Fruit fly (Drosophila melanogaster): ENCODE measurements around the gene Nepl17.

Gene Nepl17

DNA sequence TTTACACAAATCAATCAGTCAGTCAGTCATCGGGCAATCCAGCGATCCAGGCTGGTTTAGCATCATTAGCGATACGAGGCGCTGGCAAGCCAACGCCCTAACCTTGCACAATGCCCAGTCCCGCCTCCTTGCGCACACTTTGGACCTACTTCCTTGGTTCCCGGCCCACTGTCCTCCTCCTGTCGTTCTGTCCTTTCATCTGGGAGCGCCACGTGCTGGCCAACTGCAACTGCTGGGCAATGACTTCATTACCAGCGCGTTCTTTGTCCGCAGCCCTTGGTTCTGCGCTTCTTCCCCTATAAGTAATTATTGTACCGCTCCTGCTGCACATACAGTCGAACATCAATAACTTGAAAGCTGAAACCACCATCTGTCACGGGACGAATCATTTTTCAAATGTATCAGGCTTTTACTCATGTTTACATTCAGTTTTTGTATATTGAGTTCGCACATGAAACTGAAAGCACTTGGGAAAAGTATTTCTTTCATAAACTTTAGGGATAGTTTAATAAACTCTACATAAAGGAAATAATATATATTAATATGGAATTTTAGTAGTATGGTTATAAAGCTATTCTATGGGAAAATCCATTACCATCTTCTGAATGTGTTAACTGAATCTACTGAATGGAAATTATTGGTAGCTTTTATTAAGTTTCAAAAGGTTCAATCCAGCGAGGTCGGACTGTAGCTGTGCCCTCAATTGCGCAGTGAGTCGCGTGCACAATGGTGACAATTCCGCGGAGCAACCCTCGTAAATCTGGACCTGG, 25.0 kb upstream of the Nepl17 start (continued):
- TF ChIP-seq CG10979 (tag; optimal IDR thresholded peaks at IDR 0.05) (peak; percentile 28), CG10267 (tag; optimal IDR thresholded peaks at IDR 0.05) (peak; percentile 10), CG8388 (GFP tag; optimal IDR thresholded peaks at IDR 0.05) (peak; percentile 29), CG17361 (GFP tag; IDR thresholded peaks at IDR 0.05) (peak; percentile 52; the same call in 2 of the 3 replicates), Neu2 (GFP tag; optimal IDR thresholded peaks at IDR 0.05; ENCODE audit: borderline replicate concordance) (no peak), Sox102F (GFP tag; optimal IDR thresholded peaks at IDR 0.05) (peak; percentile 3), gce (GFP tag; IDR thresholded peaks at IDR 0.05) (no peak), CG31441 (GFP tag; IDR thresholded peaks at IDR 0.05) (peak; percentile 38; the same call in 1 of the 2 replicates), lola (GFP tag; optimal IDR thresholded peaks at IDR 0.05) (peak in 1 of 3 experiments; percentile 45), CG11456 (GFP tag; IDR thresholded peaks at IDR 0.05) (0 out of 3 replicates have a peak, but pooled peaks have one; percentile 59), nom (GFP tag; optimal IDR thresholded peaks at IDR 0.05) (peak; percentile 3), CG7556 (GFP tag; optimal IDR thresholded peaks at IDR 0.05) (peak; percentile 8), Blimp-1 (GFP tag; optimal IDR thresholded peaks at IDR 0.05) (peak; percentile 34), mld (GFP tag; IDR thresholded peaks at IDR 0.05; ENCODE audit: partially characterized antibody) (no peak), Sox100B (GFP tag; optimal IDR thresholded peaks at IDR 0.05) (peak; percentile 28), h (optimal IDR thresholded peaks at IDR 0.05) (no peak), Hey (tag; optimal IDR thresholded peaks at IDR 0.05) (peak; percentile 84), CG11504 (tag; optimal IDR thresholded peaks at IDR 0.05) (peak; percentile 55), CG1529 (GFP tag; optimal IDR thresholded peaks at IDR 0.05) (peak; percentile 3)

DNA sequence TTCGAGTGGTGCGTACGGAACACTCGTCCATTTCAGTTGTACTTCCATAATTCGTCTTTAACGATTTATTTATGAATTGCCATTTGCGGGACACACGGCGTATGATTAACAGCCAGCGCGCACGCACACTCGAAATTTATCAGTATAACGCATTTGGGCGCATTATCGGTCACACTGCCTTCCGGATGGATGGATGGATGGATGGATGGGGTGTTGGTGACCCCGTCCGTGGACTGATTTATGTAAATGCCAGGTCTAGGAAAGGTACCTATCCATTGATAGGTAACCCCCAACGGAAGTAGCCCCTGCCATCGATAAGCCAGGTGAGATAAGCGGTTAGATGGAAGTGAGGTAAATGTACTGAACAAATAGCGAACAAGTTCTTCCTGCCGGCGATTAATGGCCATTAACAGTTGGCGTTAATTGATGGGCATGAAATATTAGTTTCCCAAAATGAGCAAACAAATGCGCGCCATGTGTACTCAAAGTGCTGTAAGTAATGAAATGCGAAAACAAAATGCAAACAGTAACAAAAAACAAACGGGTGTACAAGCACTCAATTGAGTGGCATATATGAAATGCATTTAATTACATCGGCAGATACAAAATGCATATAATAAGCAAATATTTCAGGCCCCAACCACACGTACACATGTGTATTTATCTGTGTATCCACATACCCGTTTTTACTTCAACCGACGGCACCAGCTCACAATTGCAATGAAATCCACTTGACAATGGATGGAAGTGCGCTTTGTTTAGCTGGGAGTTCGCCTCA, 23.8 kb upstream of the Nepl17 start:
- no peak for TF ChIP-seq CG8944 (GFP tag; optimal IDR thresholded peaks at IDR 0.05)
- TF ChIP-seq CG15696 (tag; optimal IDR thresholded peaks at IDR 0.05) = no peak
- TF ChIP-seq Med (GFP tag) = peak; percentile 43
- TF ChIP-seq CG8281 (tag; optimal IDR thresholded peaks at IDR 0.05) = peak; percentile 66
- peak; percentile 36 for TF ChIP-seq exex (tag; optimal IDR thresholded peaks at IDR 0.05)
- TF ChIP-seq CG15011 (GFP tag; optimal IDR thresholded peaks at IDR 0.05) = no peak
- TF ChIP-seq Hey (tag; optimal IDR thresholded peaks at IDR 0.05) = peak; percentile 43
- peak; percentile 38; the same call in 1 of the 2 replicates for TF ChIP-seq CG7372 (GFP tag; IDR thresholded peaks at IDR 0.05)
- no peak for TF ChIP-seq Chrac-16 (GFP tag; optimal IDR thresholded peaks at IDR 0.05)
- TF ChIP-seq Hr78 (GFP tag; optimal IDR thresholded peaks at IDR 0.05) = peak in 1 of 2 experiments; percentile 25
- peak in 1 of 2 experiments; percentile 54 for TF ChIP-seq eve (GFP tag; optimal IDR thresholded peaks at IDR 0.05)

DNA sequence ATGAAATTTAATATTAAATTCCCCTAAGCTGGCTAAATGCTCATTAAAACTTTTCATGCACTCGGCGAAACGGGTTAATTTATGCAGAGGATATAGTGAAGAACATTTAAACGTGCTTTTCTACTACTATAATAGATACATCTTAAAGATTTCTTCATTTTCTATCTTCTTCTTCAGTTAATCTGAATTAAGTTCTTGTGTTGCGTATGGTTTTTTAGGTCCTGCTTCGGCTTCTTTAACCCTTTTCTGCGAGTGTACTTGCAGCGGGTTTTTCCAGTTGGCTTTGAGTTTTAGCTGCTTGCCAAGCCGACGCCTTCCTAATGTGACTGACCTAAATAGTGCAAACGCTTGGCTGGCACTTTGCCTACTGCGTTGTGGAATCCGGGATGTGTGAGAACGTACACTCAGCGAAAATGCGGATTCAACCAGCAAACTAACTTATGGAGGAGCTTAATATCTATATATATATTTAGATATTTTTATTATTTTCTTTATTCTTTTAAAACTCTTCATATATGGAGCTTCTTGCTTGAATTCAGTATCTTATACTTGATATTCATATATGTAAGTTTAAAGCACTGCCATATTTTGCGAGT, 21.9 kb upstream of the Nepl17 start:
- TF ChIP-seq row (GFP tag; IDR thresholded peaks at IDR 0.05) (0 out of 3 replicates have a peak, but pooled peaks have one; percentile 18), CG6689 (GFP tag; IDR thresholded peaks at IDR 0.05) (0 out of 2 replicates have a peak, but pooled peaks have one; percentile 17), CoRest (tag; optimal IDR thresholded peaks at IDR 0.05) (no peak), Dbx (GFP tag; IDR thresholded peaks at IDR 0.05) (no peak), inv (GFP tag; IDR thresholded peaks at IDR 0.05; ENCODE audit: partially characterized antibody) (no peak), CG33557 (GFP tag; optimal IDR thresholded peaks at IDR 0.05) (no peak), CG2199 (GFP tag; IDR thresholded peaks at IDR 0.05) (no peak), sim (GFP tag; IDR thresholded peaks at IDR 0.05) (0 out of 2 replicates have a peak, but pooled peaks have one; percentile 5), Ptx1 (GFP tag; IDR thresholded peaks at IDR 0.05) (0 out of 2 replicates have a peak, but pooled peaks have one; percentile 16), Meics (GFP tag; optimal IDR thresholded peaks at IDR 0.05) (no peak), CG17385 (GFP tag; optimal IDR thresholded peaks at IDR 0.05) (no peak), CG4424 (GFP tag; optimal IDR thresholded peaks at IDR 0.05) (no peak), oc (tag; optimal IDR thresholded peaks at IDR 0.05) (no peak), sisA (GFP tag; IDR thresholded peaks at IDR 0.05) (peak; percentile 17; the same call in 1 of the 2 replicates), CG10565 (GFP tag; optimal IDR thresholded peaks at IDR 0.05) (no peak)
